Worm (Caenorhabditis elegans) whole organism, L4 larva: Measurements from ENCODE around the gene F41H10.3.

Source experiments
- fos-1 ChIP-seq: fragments of 150-350 bp; optimal IDR thresholded peaks from 2 replicates; lab custom pipeline; 2014; ENCODE audit warnings: missing biosample characterization, missing genetic modification characterization
- pha-4 ChIP-seq, 2 experiments: fragments of 150-350 bp in 1 of 2; fragments of 200-800 bp in 1 of 2; sonication (Bioruptor generic) in 1 of 2; IDR thresholded peaks in 1 of 2; optimal IDR thresholded peaks in 1 of 2; 2 replicates each; pipeline versions ENCODE4 v1.3.6 to Lab custom; 2014 to 2022; ENCODE audit warnings: missing genetic modification characterization in 2 of 2, missing genetic modification reagents in 2 of 2, missing biosample characterization in 1 of 2, missing compliant biosample characterization in 1 of 2
- unc-39 ChIP-seq: sonication (generic microtip); optimal IDR thresholded peaks from 2 replicates; lab custom pipeline; 2017; ENCODE audit warnings: missing biosample characterization, missing genetic modification characterization

DNA sequence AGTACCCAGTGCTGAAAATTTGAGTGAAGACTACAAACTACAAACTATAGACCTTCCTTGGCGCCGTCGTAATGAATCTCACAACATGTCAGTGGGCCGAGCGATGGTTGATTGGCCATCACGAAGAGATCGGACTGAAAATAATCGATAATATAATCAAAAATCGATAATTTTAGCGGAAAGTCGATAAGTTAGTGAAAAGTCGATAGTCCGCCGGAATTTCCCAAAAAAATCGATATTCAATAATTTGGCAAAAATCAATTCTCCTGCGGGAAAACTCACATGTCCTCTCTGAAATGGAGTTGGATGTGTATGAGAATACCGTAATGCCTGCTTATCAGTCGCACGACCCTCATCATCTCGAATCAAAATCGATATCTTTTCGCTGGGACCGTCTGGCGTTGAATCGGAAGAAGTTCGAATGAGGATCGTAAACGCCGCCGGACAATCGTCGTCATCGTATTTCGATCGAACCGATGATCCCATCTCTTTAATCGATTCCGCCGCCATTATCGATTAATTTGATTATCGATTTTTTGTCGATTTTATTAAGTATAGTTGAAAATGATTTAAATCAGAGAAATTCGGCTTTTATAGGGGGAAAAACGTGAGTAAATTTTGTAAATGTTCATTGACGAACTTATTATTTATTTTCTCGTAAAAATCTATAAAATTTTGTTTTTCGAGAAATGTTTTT is 42.2 kb downstream of the F41H10.3 start, which contains the start of gene ZK616.8:
- no peak for TF ChIP-seq pha-4 (GFP tag; IDR thresholded peaks at IDR 0.05; lab: Robert Waterston, UW)
- TF ChIP-seq pha-4 (tag; optimal IDR thresholded peaks at IDR 0.05; lab: Kevin White, UChicago), result no peak
- TF ChIP-seq unc-39, result no peak
- TF ChIP-seq fos-1 (tag; lab: Kevin White, UChicago), result no peak
